Fruit fly (Drosophila melanogaster): ENCODE results near the gene Cpr64Ab.

The Cpr64Ab gene

DNA sequence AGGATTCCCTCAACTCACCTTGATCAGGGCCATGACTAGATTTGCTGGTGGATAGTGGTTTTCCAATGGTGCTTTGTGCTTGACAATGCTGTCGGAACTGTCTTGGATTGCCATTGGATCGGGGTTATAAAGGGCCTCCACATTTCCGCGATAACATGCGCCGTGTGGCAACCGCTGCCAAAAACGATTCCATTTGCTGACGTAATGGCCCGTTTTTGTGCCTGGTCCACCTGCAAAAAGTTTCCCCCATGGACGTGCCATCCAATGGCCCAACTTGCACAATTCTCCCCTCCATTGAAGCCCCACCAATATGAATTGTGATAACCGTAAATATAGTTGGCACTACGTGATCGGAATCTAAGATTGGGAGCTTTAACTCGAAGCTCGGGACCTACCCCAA is at the start of gene Cpr64Ab:
Cpr64Ab (minus strand) TSS at position 101 of the 400 bp plus-strand sequence.
- TF ChIP-seq CTCF (optimal IDR thresholded peaks at IDR 0.05) (no peak), CG8478 (optimal IDR thresholded peaks at IDR 0.05) (no peak)

DNA sequence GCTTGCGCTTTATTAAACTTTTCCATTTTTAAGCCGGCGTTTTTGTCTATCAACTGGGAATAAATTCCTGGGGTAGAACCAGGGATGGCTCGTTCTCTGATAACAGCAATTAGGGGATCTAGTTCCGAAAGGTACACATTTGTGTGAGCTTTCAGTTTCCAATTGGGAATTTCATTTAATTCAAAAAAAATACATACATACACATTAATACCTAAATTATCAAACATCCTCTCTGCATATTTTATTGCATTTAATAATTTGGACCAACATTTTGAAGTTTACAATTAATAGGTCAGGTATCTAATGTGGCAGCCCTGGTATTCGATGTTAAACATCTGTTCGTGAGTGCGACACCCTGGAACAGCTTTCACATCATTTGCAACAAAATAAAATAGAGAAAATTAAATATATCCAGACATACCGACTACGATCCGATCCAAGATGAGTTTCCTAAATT is 47.8 kb upstream of the Cpr64Ab start, which contains the start of the genes CG15011 and CG1309:
CG15011 (minus strand) TSS at position 51 of the 457 bp plus-strand sequence.
CG1309 (plus strand) TSS at position 329 of the 457 bp plus-strand sequence.
- TF ChIP-seq CTCF (optimal IDR thresholded peaks at IDR 0.05) (peak in 1 of 2 experiments; percentile 2), CG8478 (optimal IDR thresholded peaks at IDR 0.05) (no peak)

- TF ChIP-seq CG8478 (optimal IDR thresholded peaks at IDR 0.05) (no peak), CTCF (optimal IDR thresholded peaks at IDR 0.05) (no peak)
These were observed 43.0 kb upstream of the Cpr64Ab start, which contains the start of the genes ago and CG1265 for dm6 chr3L:4254301-4254834. Gene ago (minus strand): TSS chr3L:4254306. Gene CG1265 (plus strand): TSS chr3L:4254776.

- no peak for TF ChIP-seq CTCF (optimal IDR thresholded peaks at IDR 0.05)
- no peak for TF ChIP-seq CG8478 (optimal IDR thresholded peaks at IDR 0.05)
These were observed 42.4 kb upstream of the Cpr64Ab start for dm6 chr3L:4253611-4254300.

dm6 chr3L:4252862-4253610 is 41.7 kb upstream of the Cpr64Ab start:
- TF ChIP-seq CG8478 (optimal IDR thresholded peaks at IDR 0.05) = no peak
- TF ChIP-seq CTCF (optimal IDR thresholded peaks at IDR 0.05) = no peak

- no peak for TF ChIP-seq CTCF (optimal IDR thresholded peaks at IDR 0.05)
- TF ChIP-seq CG8478 (optimal IDR thresholded peaks at IDR 0.05) = no peak
These were observed 41.0 kb upstream of the Cpr64Ab start for dm6 chr3L:4252121-4252861.

DNA sequence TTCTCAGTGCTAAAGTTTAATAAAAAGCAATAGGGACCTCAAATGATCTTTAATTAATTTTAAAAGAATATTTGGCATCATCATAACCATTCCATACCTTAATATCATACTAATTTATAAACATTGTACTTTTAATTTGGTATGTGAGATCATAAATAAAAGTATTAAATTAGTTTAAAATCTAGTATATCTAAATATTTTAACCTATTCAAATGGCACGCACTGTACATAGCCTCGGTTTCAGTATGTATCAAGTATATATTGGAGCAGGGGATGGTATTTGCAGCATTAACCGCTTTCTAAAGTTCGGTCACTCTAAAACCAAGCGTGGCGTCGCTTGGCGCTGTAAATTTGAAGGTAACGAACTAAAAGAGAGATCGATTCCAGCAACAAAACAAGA is 31.1 kb upstream of the Cpr64Ab start, which contains the start of gene pav:
pav (plus strand) TSS at position 307 of the 400 bp plus-strand sequence.
- TF ChIP-seq CG8478 (optimal IDR thresholded peaks at IDR 0.05) = no peak
- no peak for TF ChIP-seq CTCF (optimal IDR thresholded peaks at IDR 0.05)

DNA sequence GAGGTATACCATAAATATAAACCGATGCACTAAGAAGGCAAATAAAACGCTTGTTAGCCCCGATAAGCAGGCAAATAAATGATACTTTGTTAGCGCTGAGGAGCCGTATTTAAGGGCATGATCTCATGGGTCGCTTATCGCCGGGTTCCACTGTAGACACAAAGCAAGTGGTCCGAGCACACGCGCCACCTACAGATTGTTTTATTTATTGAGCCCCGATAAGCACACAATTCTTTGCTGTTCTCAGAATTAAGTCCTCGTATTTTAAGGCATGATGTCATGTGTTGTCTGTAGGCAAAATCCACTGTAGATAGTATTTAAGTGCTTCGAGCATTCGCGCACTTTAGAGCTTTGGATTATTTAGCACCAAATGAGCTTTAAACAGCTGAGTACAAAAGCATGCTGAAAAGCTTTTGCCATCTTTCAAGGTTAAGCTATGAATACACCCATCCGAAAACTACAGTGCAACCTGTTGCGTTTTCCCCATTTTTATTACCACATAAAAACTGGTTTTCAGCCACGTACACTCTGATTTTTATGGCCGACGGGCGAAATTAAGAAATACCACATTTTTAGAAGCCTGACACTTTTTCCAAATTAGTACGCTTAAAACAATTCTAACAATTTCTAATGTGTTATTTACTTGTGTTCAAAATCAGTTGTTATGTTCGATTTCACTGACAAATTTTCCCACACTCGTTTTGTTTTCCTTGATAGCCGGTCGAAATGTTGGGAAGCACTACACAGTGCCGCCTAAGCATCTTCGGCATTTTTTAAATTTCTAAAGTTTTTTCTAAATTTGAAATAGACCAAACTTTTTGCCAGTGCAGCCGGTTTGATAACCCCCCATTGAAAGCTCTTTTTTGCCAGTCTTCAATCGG is 28.3 kb upstream of the Cpr64Ab start, which contains the start of gene Sqor:
Sqor (plus strand) TSS at position 732 of the 881 bp plus-strand sequence.
- peak; percentile 89 to 94 for TF ChIP-seq CTCF (optimal IDR thresholded peaks at IDR 0.05)
- TF ChIP-seq CG8478 (optimal IDR thresholded peaks at IDR 0.05) = no peak

- no peak for TF ChIP-seq CTCF (optimal IDR thresholded peaks at IDR 0.05)
- TF ChIP-seq CG8478 (optimal IDR thresholded peaks at IDR 0.05) = no peak
These were observed 26.9 kb upstream of the Cpr64Ab start for dm6 chr3L:4238195-4238594.

DNA sequence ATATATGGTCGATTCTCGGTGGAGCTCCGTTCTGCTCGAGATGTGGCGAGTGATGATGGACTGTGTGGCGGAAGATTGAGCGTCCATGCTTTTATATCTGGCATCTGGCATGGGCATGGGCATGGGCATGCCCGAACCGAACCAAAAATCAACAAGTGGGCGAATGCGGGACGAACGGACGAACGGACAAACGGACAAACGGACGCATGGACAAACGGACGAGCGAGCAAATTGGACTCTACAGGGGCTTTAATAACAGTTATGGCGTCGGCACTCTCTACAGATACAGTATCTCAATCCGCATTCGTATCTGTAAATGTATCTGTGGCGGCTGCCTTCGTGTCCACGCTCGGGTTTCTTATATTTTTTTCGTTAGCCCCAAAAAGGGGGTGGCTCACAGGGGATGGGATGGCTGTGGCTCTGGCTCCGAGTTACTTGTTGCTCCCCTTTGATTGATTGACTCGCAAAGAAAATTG is 24.8 kb upstream of the Cpr64Ab start, which contains the start of gene ImpL2:
ImpL2 (minus strand) TSS at position 51 of the 476 bp plus-strand sequence.
- no peak for TF ChIP-seq CG8478 (optimal IDR thresholded peaks at IDR 0.05)
- TF ChIP-seq CTCF (optimal IDR thresholded peaks at IDR 0.05) = no peak

dm6 chr3L:4233603-4234277 is 22.4 kb upstream of the Cpr64Ab start:
- peak; percentile 76 for TF ChIP-seq CG8478 (optimal IDR thresholded peaks at IDR 0.05)
- no peak for TF ChIP-seq CTCF (optimal IDR thresholded peaks at IDR 0.05)

DNA sequence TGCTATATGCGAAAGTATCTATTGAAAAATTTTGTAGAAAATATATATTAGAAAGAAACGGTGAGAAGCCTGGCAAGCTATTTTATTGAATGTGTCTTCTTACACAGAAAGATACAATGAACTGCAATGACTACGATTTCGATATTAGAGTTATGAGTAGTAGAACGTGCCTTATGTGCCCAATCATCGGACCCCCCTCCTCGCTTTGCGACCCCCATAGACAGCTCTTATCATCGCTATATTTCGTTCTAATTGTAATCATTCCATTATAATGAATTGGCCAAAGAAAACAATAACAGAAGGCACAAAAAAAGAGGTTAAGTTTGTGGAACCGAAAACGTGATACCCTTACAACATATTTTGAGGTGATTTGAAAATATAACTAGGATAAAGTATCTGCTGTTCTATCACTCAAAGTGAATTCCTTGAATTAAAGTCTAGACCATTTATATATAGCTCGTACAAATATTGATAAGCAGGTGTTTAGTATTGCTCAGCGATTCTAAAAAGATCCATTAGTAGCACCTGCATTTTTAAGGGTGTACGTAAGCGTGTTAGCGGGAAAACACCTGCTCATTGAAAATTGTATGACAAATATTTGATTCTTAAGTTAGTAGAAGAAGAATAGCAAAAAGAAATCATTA is 21.5 kb upstream of the Cpr64Ab start:
- TF ChIP-seq CTCF (optimal IDR thresholded peaks at IDR 0.05) = no peak
- TF ChIP-seq CG8478 (optimal IDR thresholded peaks at IDR 0.05) = no peak

Data from S2 (cell line).